Worm (Caenorhabditis elegans): ENCODE results near the gene bath-27.

DNA sequence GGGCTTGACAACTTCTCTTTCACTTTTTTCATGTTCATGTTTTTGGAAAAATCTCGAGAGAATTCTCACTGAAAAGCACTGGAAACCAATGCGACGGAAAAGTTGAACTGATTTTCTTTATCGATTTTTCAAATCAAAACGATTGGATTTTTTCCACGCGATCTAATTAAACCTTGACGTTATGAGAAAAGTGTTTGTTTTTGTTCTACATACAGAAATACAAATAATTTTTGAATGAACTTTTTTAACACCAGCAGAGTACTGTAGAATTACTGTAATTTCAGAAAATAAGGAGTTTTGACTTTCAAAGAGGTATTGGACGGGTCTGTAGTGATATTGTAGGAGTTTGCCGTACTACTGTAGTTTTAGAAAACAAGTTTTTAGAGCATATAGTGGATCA, 43.9 kb downstream of the bath-27 start, which contains the start of gene nep-10:
- no peak for TF ChIP-seq scrt-1 (GFP tag; IDR thresholded peaks at IDR 0.05)
- no peak for TF ChIP-seq ceh-36 (tag; optimal IDR thresholded peaks at IDR 0.05)
- no peak for TF ChIP-seq ama-1 (optimal IDR thresholded peaks at IDR 0.05)
- TF ChIP-seq sea-1 (GFP tag; conservative IDR thresholded peaks at IDR 0.05): no peak
- TF ChIP-seq B0310.2 (tag; optimal IDR thresholded peaks at IDR 0.05): no peak
- no peak for TF ChIP-seq ceh-13 (GFP tag; optimal IDR thresholded peaks at IDR 0.05)
- TF ChIP-seq tra-4 (tag; optimal IDR thresholded peaks at IDR 0.05): no peak
- TF ChIP-seq flt-1 (GFP tag; IDR thresholded peaks at IDR 0.05): no peak
- no peak for TF ChIP-seq aly-1 (tag; optimal IDR thresholded peaks at IDR 0.05)
- TF ChIP-seq ets-7 (tag; optimal IDR thresholded peaks at IDR 0.05): no peak
- no peak for TF ChIP-seq hnd-1 (tag; optimal IDR thresholded peaks at IDR 0.05)
- TF ChIP-seq tbx-11 (GFP tag; IDR thresholded peaks at IDR 0.05): no peak
- TF ChIP-seq tbx-37 (GFP tag; conservative IDR thresholded peaks at IDR 0.05): no peak
- TF ChIP-seq pes-1 (GFP tag; IDR thresholded peaks at IDR 0.05): no peak
